Worm (Caenorhabditis elegans) whole organism, L2 larva: ENCODE measurements around the gene D1086.21.

Experiments used
- F13H6.1 ChIP-seq: sonication (generic microtip); optimal IDR thresholded peaks from 2 replicates; lab custom pipeline; 2016; ENCODE audit warnings: missing genetic modification characterization, missing compliant biosample characterization
- blmp-1 ChIP-seq: sonication (generic microtip); optimal IDR thresholded peaks from 2 replicates; lab custom pipeline; 2017; ENCODE audit warnings: missing genetic modification characterization, mild to moderate bottlenecking, missing compliant biosample characterization, antibody characterized with exemption, moderate library complexity; ENCODE audit not compliant: insufficient read depth
- dmd-4 ChIP-seq: sonication (generic microtip); optimal IDR thresholded peaks from 2 replicates; lab custom pipeline; 2017; ENCODE audit warnings: missing biosample characterization, missing genetic modification characterization
- elt-3 ChIP-seq: sonication (generic microtip); optimal IDR thresholded peaks from 2 replicates; lab custom pipeline; 2017; ENCODE audit warnings: missing biosample characterization, missing genetic modification characterization
- lsy-2 ChIP-seq, 2 experiments: fragments of 150-350 bp in 1 of 2; sonication (generic microtip) in 1 of 2; optimal IDR thresholded peaks; 2 replicates each; lab custom pipeline; 2014 to 2017; ENCODE audit warnings: missing biosample characterization in 2 of 2, missing genetic modification characterization in 2 of 2
- mdl-1 ChIP-seq, 2 experiments: fragments of 150-350 bp in 1 of 2; sonication (generic microtip) in 1 of 2; optimal IDR thresholded peaks; 2 replicates each; lab custom pipeline; 2017; ENCODE audit warnings: missing biosample characterization in 2 of 2, missing genetic modification characterization in 2 of 2
- nhr-10 ChIP-seq: sonication (generic microtip); optimal IDR thresholded peaks from 2 replicates; lab custom pipeline; 2017; ENCODE audit warnings: missing biosample characterization, missing genetic modification characterization
- nhr-25 ChIP-seq: fragments of 150-350 bp; sonication (generic microtip); optimal IDR thresholded peaks from 3 replicates; lab custom pipeline; 2014; ENCODE audit warnings: missing biosample characterization, missing genetic modification characterization
- nhr-6 ChIP-seq: fragments of 150-350 bp; optimal IDR thresholded peaks from 2 replicates; lab custom pipeline; 2014; ENCODE audit warnings: missing biosample characterization, missing genetic modification characterization
- sem-4 ChIP-seq: fragments of 150-350 bp; optimal IDR thresholded peaks from 2 replicates; lab custom pipeline; 2014; ENCODE audit warnings: missing biosample characterization, missing genetic modification reagents, missing genetic modification characterization
- unc-39 ChIP-seq: fragments of 150-350 bp; optimal IDR thresholded peaks from 2 replicates; lab custom pipeline; 2014; ENCODE audit warnings: missing biosample characterization, missing genetic modification characterization
- zag-1 ChIP-seq: fragments of 150-350 bp; optimal IDR thresholded peaks from 2 replicates; lab custom pipeline; 2014; ENCODE audit warnings: missing biosample characterization, missing genetic modification characterization

ce11 chrV:14088051-14088450 lies 23.5 kb downstream of the D1086.21 start, which contains the start of gene D1086.19:
- no peak for TF ChIP-seq unc-39 (tag; lab: Kevin White, UChicago)
- no peak for TF ChIP-seq nhr-25 (tag; lab: Kevin White, UChicago)
- TF ChIP-seq lsy-2 (tag; optimal IDR thresholded peaks at IDR 0.05; lab: Kevin White, UChicago): no peak
- TF ChIP-seq nhr-6: no peak
- no peak for TF ChIP-seq nhr-10 (tag; lab: Kevin White, UChicago)
- TF ChIP-seq sem-4: no peak
- no peak for TF ChIP-seq dmd-4 (tag; lab: Kevin White, UChicago)
- no peak for TF ChIP-seq F13H6.1 (tag; lab: Kevin White, UChicago)
- no peak for TF ChIP-seq mdl-1 (tag; optimal IDR thresholded peaks at IDR 0.05; lab: Kevin White, UChicago)
- TF ChIP-seq blmp-1 (tag; lab: Kevin White, UChicago): no peak
- no peak for TF ChIP-seq elt-3
- no peak for TF ChIP-seq zag-1
